Worm (Caenorhabditis elegans) whole organism, late embryonic: Measurements from ENCODE around the gene F08D12.4.

Source experiments
- ceh-6 ChIP-seq: fragments of 200-800 bp; sonication (Bioruptor generic); optimal IDR thresholded peaks from 2 replicates; lab custom pipeline; 2018; ENCODE audit warnings: mild to moderate bottlenecking, missing genetic modification characterization, missing compliant biosample characterization
- dve-1 ChIP-seq: sonication (generic microtip); optimal IDR thresholded peaks from 2 replicates; lab custom pipeline; 2017; ENCODE audit warnings: antibody characterized with exemption, mild to moderate bottlenecking, missing genetic modification characterization, missing compliant biosample characterization
- elt-2 ChIP-seq: sonication (generic microtip); optimal IDR thresholded peaks from 2 replicates; lab custom pipeline; 2016; ENCODE audit warnings: missing genetic modification reagents, missing genetic modification characterization, missing compliant biosample characterization
- hlh-30 ChIP-seq: sonication (generic microtip); optimal IDR thresholded peaks from 2 replicates; lab custom pipeline; 2017; ENCODE audit warnings: antibody characterized with exemption, missing genetic modification characterization, missing compliant biosample characterization; ENCODE audit not compliant: insufficient read depth
- nfya-1 ChIP-seq: sonication (generic microtip); optimal IDR thresholded peaks from 2 replicates; lab custom pipeline; 2017; ENCODE audit warnings: missing genetic modification characterization, mild to moderate bottlenecking, missing compliant biosample characterization, antibody characterized with exemption, moderate library complexity
- nhr-11 ChIP-seq: fragments of 150-350 bp; optimal IDR thresholded peaks from 2 replicates; lab custom pipeline; 2014; ENCODE audit warnings: missing biosample characterization, missing genetic modification characterization
- pha-4 ChIP-seq: fragments of 150-350 bp; optimal IDR thresholded peaks from 2 replicates; lab custom pipeline; 2018; ENCODE audit warnings: missing biosample characterization, missing genetic modification reagents, missing genetic modification characterization
- pqm-1 ChIP-seq: sonication (generic microtip); optimal IDR thresholded peaks from 2 replicates; lab custom pipeline; 2016; ENCODE audit warnings: missing genetic modification characterization, missing compliant biosample characterization
- sox-4 ChIP-seq: sonication (generic microtip); optimal IDR thresholded peaks from 2 replicates; lab custom pipeline; 2017; ENCODE audit warnings: mild to moderate bottlenecking, missing genetic modification characterization, inconsistent platforms, missing compliant biosample characterization
- unc-3 ChIP-seq, 2 experiments: fragments of 200-800 bp in 1 of 2; sonication (Bioruptor generic) in 1 of 2; sonication (generic microtip) in 1 of 2; conservative IDR thresholded peaks in 1 of 2; optimal IDR thresholded peaks in 1 of 2; 2 replicates each; pipeline versions ENCODE4 v1.3.6 to Lab custom; 2016 to 2022; ENCODE audit warnings: missing compliant biosample characterization in 2 of 2, missing genetic modification characterization in 2 of 2, missing genetic modification reagents in 1 of 2
- unc-86 ChIP-seq: sonication (generic microtip); optimal IDR thresholded peaks from 2 replicates; lab custom pipeline; 2016; ENCODE audit warnings: missing genetic modification characterization, missing compliant biosample characterization

DNA sequence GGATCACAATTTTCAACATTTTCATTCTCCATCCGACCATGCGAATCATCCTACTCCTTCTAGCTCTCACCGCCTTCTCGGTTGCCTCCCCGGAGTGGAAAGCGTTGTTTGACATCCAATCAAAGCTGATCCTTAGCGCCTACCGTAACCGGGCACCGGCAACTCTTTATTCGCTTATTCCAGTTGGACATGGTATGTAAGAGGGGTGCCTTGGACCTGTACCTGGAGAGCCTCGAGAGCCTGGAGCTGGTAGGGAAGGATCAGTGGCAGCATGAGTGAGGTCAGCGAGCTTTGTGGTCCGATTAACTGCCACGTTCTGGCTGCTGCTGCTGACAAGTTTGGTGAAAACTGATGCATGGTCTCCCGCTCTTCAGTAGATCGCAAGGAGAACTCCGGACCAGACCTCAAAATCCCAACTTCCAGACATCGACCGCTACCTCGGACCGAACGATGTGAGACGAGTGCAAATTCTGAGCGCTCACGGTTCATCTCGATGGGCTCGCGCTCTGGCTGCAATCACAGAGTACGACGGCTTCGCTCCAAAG, 50.0 kb downstream of the F08D12.4 start, which contains the start of gene K12H6.8:
- TF ChIP-seq nfya-1 (tag; lab: Kevin White, UChicago) (no peak), hlh-30 (tag; lab: Kevin White, UChicago) (no peak), unc-3 (GFP tag; conservative IDR thresholded peaks at IDR 0.05; lab: Robert Waterston, UW) (no peak), unc-3 (tag; optimal IDR thresholded peaks at IDR 0.05; lab: Kevin White, UChicago) (no peak), elt-2 (tag; lab: Kevin White, UChicago) (no peak), dve-1 (tag; lab: Kevin White, UChicago) (no peak), unc-86 (tag; lab: Kevin White, UChicago) (no peak), sox-4 (tag; lab: Kevin White, UChicago) (no peak), pha-4 (tag; lab: Kevin White, UChicago) (no peak), pqm-1 (tag; lab: Kevin White, UChicago) (no peak), nhr-11 (no peak), ceh-6 (GFP tag; lab: Kevin White, UChicago) (no peak)
